Worm (Caenorhabditis elegans) whole organism, L3 larva: ENCODE results near the gene mlt-4.
A peak's percentile ranks its signal among the peaks of the same experiment; 100 is the strongest.

Experiments used
- R02D3.7 ChIP-seq: fragments of 150-350 bp; optimal IDR thresholded peaks from 2 replicates; lab custom pipeline; 2014; ENCODE audit warnings: missing biosample characterization, missing genetic modification characterization
- ZK546.5 ChIP-seq: sonication (generic microtip); optimal IDR thresholded peaks from 2 replicates; lab custom pipeline; 2017; ENCODE audit warnings: missing biosample characterization, missing genetic modification characterization
- aly-2 ChIP-seq: fragments of 150-350 bp; optimal IDR thresholded peaks from 2 replicates; lab custom pipeline; 2014; ENCODE audit warnings: missing biosample characterization, missing genetic modification characterization
- ama-1 ChIP-seq: fragments of 150-350 bp; optimal IDR thresholded peaks from 2 replicates; lab custom pipeline; 2018
- ceh-16 ChIP-seq: sonication (generic microtip); optimal IDR thresholded peaks from 2 replicates; lab custom pipeline; 2017; ENCODE audit warnings: missing biosample characterization, missing genetic modification characterization
- ceh-28 ChIP-seq: fragments of 150-350 bp; optimal IDR thresholded peaks from 2 replicates; lab custom pipeline; 2014; ENCODE audit warnings: missing biosample characterization, missing genetic modification reagents, missing genetic modification characterization
- ceh-82 ChIP-seq: fragments of 150-350 bp; optimal IDR thresholded peaks from 2 replicates; lab custom pipeline; 2014; ENCODE audit warnings: missing biosample characterization, missing genetic modification characterization
- daf-12 ChIP-seq: fragments of 150-350 bp; optimal IDR thresholded peaks from 2 replicates; lab custom pipeline; 2014; ENCODE audit warnings: missing biosample characterization, missing genetic modification reagents, missing genetic modification characterization
- egl-27 ChIP-seq: sonication (generic microtip); optimal IDR thresholded peaks from 4 replicates; lab custom pipeline; 2017; ENCODE audit warnings: missing biosample characterization, missing genetic modification reagents, missing genetic modification characterization
- elt-1 ChIP-seq: fragments of 150-350 bp; optimal IDR thresholded peaks from 2 replicates; lab custom pipeline; 2014; ENCODE audit warnings: missing biosample characterization, missing genetic modification characterization
- eor-1 ChIP-seq, 2 experiments: fragments of 150-350 bp; optimal IDR thresholded peaks; 2 replicates each; lab custom pipeline; 2014 to 2018; ENCODE audit warnings: missing biosample characterization in 2 of 2, missing genetic modification characterization in 2 of 2
- fkh-10 ChIP-seq: sonication (generic microtip); optimal IDR thresholded peaks from 2 replicates; lab custom pipeline; 2017; ENCODE audit warnings: missing biosample characterization, missing genetic modification reagents, missing genetic modification characterization
- hmg-11 ChIP-seq: sonication (generic microtip); optimal IDR thresholded peaks from 2 replicates; lab custom pipeline; 2016; ENCODE audit warnings: missing genetic modification characterization, missing compliant biosample characterization
- jun-1 ChIP-seq: fragments of 150-350 bp; optimal IDR thresholded peaks from 2 replicates; lab custom pipeline; 2014; ENCODE audit warnings: missing biosample characterization, missing genetic modification reagents, missing genetic modification characterization
- lin-15B ChIP-seq: fragments of 150-350 bp; optimal IDR thresholded peaks from 2 replicates; lab custom pipeline; 2014; ENCODE audit warnings: missing biosample characterization, missing genetic modification characterization
- lin-39 ChIP-seq: fragments of 150-350 bp; optimal IDR thresholded peaks from 2 replicates; lab custom pipeline; 2018; ENCODE audit warnings: missing biosample characterization, missing genetic modification reagents, missing genetic modification characterization
- mdl-1 ChIP-seq: fragments of 150-350 bp; optimal IDR thresholded peaks from 2 replicates; lab custom pipeline; 2014; ENCODE audit warnings: missing biosample characterization, missing genetic modification characterization
- mml-1 ChIP-seq: fragments of 150-350 bp; sonication (generic microtip); optimal IDR thresholded peaks from 3 replicates; lab custom pipeline; 2014; ENCODE audit warnings: missing biosample characterization, missing genetic modification characterization
- nfya-1 ChIP-seq: sonication (generic microtip); optimal IDR thresholded peaks from 2 replicates; lab custom pipeline; 2017; ENCODE audit warnings: missing genetic modification characterization, mild to moderate bottlenecking, missing compliant biosample characterization, antibody characterized with exemption, moderate library complexity; ENCODE audit not compliant: insufficient read depth
- nhr-12 ChIP-seq: fragments of 150-350 bp; optimal IDR thresholded peaks from 2 replicates; lab custom pipeline; 2014; ENCODE audit warnings: missing biosample characterization, missing genetic modification characterization
- nhr-23 ChIP-seq: fragments of 150-350 bp; optimal IDR thresholded peaks from 2 replicates; lab custom pipeline; 2014; ENCODE audit warnings: missing biosample characterization, missing genetic modification reagents, missing genetic modification characterization
- nhr-25 ChIP-seq: sonication (generic microtip); optimal IDR thresholded peaks from 2 replicates; lab custom pipeline; 2017; ENCODE audit warnings: missing biosample characterization, missing genetic modification characterization
- nhr-28 ChIP-seq: fragments of 150-350 bp; optimal IDR thresholded peaks from 2 replicates; lab custom pipeline; 2014; ENCODE audit warnings: missing biosample characterization, missing genetic modification characterization
- nhr-77 ChIP-seq: fragments of 150-350 bp; optimal IDR thresholded peaks from 2 replicates; lab custom pipeline; 2014; ENCODE audit warnings: missing biosample characterization, missing genetic modification characterization
- pha-4 ChIP-seq: fragments of 150-350 bp; optimal IDR thresholded peaks from 2 replicates; lab custom pipeline; 2014; ENCODE audit warnings: missing biosample characterization, missing genetic modification reagents, missing genetic modification characterization
- pqm-1 ChIP-seq: fragments of 150-350 bp; optimal IDR thresholded peaks from 2 replicates; lab custom pipeline; 2017; ENCODE audit warnings: missing biosample characterization, missing genetic modification characterization, inconsistent platforms
- skn-1 ChIP-seq: fragments of 150-350 bp; optimal IDR thresholded peaks from 2 replicates; lab custom pipeline; 2014; ENCODE audit warnings: missing biosample characterization, missing genetic modification characterization
- tbx-2 ChIP-seq: sonication (generic microtip); optimal IDR thresholded peaks from 2 replicates; lab custom pipeline; 2016; ENCODE audit warnings: mild to moderate bottlenecking, missing genetic modification characterization, missing compliant biosample characterization
- unc-39 ChIP-seq: sonication (generic microtip); optimal IDR thresholded peaks from 4 replicates; lab custom pipeline; 2017; ENCODE audit warnings: missing biosample characterization, missing genetic modification characterization
- unc-62 ChIP-seq: fragments of 150-350 bp; sonication (generic microtip); optimal IDR thresholded peaks from 4 replicates; lab custom pipeline; 2014; ENCODE audit warnings: missing biosample characterization, missing genetic modification reagents, missing genetic modification characterization
- zag-1 ChIP-seq: fragments of 150-350 bp; optimal IDR thresholded peaks from 2 replicates; lab custom pipeline; 2014; ENCODE audit warnings: missing biosample characterization, missing genetic modification characterization
- ztf-11 ChIP-seq: fragments of 150-350 bp; optimal IDR thresholded peaks from 2 replicates; lab custom pipeline; 2014; ENCODE audit warnings: missing biosample characterization, missing genetic modification characterization
- ztf-4 ChIP-seq: fragments of 150-350 bp; optimal IDR thresholded peaks from 2 replicates; lab custom pipeline; 2014; ENCODE audit warnings: missing biosample characterization, missing genetic modification characterization

The mlt-4 gene

DNA sequence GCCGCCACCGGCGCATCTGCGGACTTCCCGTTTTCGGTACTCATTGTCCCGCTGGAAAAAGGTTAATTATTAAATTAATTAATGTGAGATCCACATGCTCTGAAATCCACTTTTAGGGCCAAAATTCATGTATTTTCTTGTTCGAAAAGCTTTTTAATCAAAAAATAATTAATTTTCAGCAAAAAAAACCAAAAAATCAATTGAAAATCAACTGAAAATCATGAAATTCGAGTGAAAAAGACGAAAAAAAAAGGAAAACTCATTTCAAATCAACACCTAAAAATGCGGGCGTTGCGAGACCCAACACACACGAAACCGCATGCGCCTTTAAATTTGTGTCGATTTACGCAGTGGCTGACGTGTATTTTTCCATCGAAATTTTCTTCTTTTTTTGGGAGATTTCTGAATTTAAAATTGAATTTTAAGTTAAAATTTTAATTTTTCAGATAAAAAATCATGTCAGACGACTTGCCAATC is 19.5 kb downstream of the mlt-4 start, which contains the start of the genes prmt-1 and cdkr-3 (continued):
- TF ChIP-seq aly-2 (tag; lab: Kevin White, UChicago) (no peak), ZK546.5 (no peak), nhr-77 (tag; lab: Kevin White, UChicago) (no peak), ztf-4 (no peak), ceh-82 (tag; lab: Kevin White, UChicago) (no peak), elt-1 (tag; lab: Kevin White, UChicago) (no peak), eor-1 (tag; optimal IDR thresholded peaks at IDR 0.05; lab: Kevin White, UChicago) (no peak), unc-39 (no peak), tbx-2 (tag; lab: Kevin White, UChicago) (no peak), R02D3.7 (tag; lab: Kevin White, UChicago) (peak; percentile 87), nfya-1 (tag; lab: Kevin White, UChicago) (peak; percentile 65), ztf-11 (tag; lab: Kevin White, UChicago) (no peak), pha-4 (tag; lab: Kevin White, UChicago) (peak; percentile 75), ceh-16 (tag; lab: Kevin White, UChicago) (no peak), egl-27 (tag; lab: Kevin White, UChicago) (no peak), nhr-23 (peak; percentile 18), unc-62 (GFP tag; lab: Kevin White, UChicago) (no peak), lin-39 (tag; lab: Kevin White, UChicago) (peak; percentile 53)

DNA sequence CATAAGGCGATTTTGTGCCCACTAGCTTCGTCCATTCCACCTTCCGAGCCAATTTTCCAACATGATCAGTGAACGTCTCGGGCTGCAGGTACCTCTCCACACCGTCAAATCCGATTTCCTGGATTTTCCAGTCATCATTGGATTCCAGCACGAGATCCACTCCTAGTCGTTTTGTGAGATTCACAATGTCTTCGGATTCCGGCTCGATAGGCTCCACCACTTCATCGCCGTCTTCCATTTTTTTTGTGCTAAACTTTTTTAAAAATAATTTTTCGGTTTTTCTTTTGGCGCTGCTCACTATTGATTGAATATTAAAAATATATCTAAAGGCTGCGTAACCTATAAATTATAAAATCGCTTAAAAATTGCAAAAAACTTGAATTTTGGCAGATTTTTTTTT is 22.2 kb downstream of the mlt-4 start, which contains the start of gene mdt-17:
Gene mdt-17 (minus strand): TSS at position 256 of the 400 bp plus-strand sequence.
- TF ChIP-seq unc-39 (no peak), daf-12 (no peak), lin-15B (tag; lab: Kevin White, UChicago) (no peak), hmg-11 (tag; lab: Kevin White, UChicago) (no peak), nhr-28 (tag; lab: Kevin White, UChicago) (no peak), R02D3.7 (tag; lab: Kevin White, UChicago) (no peak), nhr-23 (no peak), ztf-4 (no peak), fkh-10 (no peak), zag-1 (tag; lab: Kevin White, UChicago) (no peak)

DNA sequence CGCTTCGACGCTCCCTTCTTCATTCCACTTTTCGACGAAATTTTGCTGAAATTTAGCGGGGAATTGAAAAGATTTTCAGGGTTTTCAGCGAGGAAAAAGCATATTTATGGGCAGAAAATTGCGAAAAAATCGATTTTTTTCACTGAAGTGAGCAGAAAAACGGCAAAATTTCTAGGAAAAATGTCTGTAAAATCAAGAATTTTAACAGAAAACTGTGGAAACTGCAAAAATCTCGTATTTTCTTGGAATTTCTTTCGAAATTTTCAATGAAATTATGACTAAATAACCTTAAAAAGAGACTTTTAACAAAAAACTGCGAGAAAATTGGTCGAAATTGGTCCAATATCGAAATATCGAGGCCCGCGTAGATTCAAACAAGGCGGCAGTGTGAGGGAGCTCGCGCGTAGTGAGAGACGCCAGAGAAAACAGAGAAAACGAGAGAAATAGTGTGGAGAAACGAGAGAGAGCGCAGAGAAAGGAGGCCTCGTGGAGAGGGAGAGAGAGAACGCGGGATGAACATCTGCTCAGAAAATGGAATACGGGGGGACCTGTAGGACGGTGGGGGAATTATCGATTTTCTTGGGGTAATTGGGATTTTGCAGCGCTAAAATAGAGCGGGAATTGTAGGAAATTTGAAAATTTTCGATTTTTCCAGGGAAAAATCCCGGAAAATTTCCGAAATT is 39.6 kb downstream of the mlt-4 start, which contains the start of gene swsn-1:
Gene swsn-1 (minus strand): TSS at position 51 of the 683 bp plus-strand sequence.
- TF ChIP-seq ceh-28 (tag; lab: Kevin White, UChicago) (peak; percentile 36), lin-15B (tag; lab: Kevin White, UChicago) (peak; percentile 10), mdl-1 (no peak), nhr-12 (tag; lab: Kevin White, UChicago) (no peak), hmg-11 (tag; lab: Kevin White, UChicago) (peak; percentile 85), pqm-1 (tag; lab: Kevin White, UChicago) (peak; percentile 6), nfya-1 (tag; lab: Kevin White, UChicago) (peak; percentile 63)
- TF ChIP-seq, all 47 proteins: peak for 5

DNA sequence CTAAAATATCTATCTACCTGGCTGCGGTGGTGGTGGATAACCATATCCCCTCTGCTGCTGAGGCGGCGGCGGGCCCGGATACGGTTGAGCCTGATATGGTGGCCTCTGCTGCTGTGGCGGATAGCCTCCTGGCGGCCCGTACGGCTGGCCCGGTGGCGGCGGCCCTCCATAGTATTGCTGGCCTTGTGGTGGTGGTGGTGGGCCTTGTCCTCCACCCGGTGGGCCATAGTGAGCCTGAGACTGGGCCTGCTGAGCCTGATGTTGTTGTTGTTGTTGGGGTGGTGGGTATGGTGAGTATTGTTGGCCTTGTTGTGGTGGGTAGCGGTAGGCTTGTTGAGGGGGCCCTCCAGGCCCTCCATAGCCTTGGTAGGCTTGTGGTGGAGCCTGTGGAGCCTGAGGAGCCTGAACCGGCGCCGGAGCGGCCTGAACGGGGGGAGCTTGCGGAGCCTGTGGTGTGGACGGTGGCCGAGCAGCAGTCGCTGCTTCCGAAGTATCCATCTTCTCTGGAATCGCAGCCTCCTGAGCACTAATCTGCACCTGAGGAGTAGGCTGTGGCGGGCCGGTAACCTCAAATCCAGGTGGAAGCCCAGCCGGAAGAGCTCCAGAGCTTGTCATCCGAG is 47.9 kb downstream of the mlt-4 start:
- no peak for TF ChIP-seq nhr-23
- no peak for TF ChIP-seq nhr-28 (tag; lab: Kevin White, UChicago)
- TF ChIP-seq ceh-16 (tag; lab: Kevin White, UChicago), result no peak
- no peak for TF ChIP-seq mml-1 (tag; lab: Kevin White, UChicago)
- TF ChIP-seq ama-1 (lab: Kevin White, UChicago), result no peak
- no peak for TF ChIP-seq unc-39
- no peak for TF ChIP-seq R02D3.7 (tag; lab: Kevin White, UChicago)
- no peak for TF ChIP-seq ceh-28 (tag; lab: Kevin White, UChicago)
- TF ChIP-seq lin-39 (tag; lab: Kevin White, UChicago), result no peak
- no peak for TF ChIP-seq jun-1 (tag; lab: Kevin White, UChicago)
- no peak for TF ChIP-seq nhr-12 (tag; lab: Kevin White, UChicago)
- no peak for TF ChIP-seq nhr-77 (tag; lab: Kevin White, UChicago)
- TF ChIP-seq aly-2 (tag; lab: Kevin White, UChicago), result no peak
- no peak for TF ChIP-seq elt-1 (tag; lab: Kevin White, UChicago)
- TF ChIP-seq skn-1 (tag; lab: Kevin White, UChicago), result no peak
- no peak for TF ChIP-seq ZK546.5
- no peak for TF ChIP-seq nhr-25 (tag; lab: Kevin White, UChicago)
